Fruit fly (Drosophila melanogaster): Measurements from ENCODE around the gene Ugt302K1.

Gene Ugt302K1

DNA sequence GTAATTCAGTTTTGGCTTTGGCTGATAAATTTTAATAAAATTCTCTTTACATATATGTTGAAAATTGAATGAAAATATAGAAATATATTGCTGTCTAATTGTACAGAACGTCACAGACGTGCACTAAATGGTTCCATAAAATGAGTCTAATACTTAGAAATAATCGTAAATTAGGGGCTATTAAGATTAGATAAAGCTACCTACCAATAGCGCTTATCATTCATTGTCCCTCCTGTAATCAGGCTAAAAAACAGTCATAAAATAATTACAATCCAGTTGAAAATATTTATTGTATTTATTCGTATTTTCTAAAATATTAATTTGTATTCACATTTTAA is 19.5 kb upstream of the Ugt302K1 start:
- TF ChIP-seq psq (optimal IDR thresholded peaks at IDR 0.05) (no peak), h (optimal IDR thresholded peaks at IDR 0.05) (no peak), Sin3A (optimal IDR thresholded peaks at IDR 0.05) (no peak), Myc (optimal IDR thresholded peaks at IDR 0.05) (no peak), insv (optimal IDR thresholded peaks at IDR 0.05) (no peak), ttk (optimal IDR thresholded peaks at IDR 0.05) (no peak)

- TF ChIP-seq Sin3A (optimal IDR thresholded peaks at IDR 0.05) (no peak), insv (optimal IDR thresholded peaks at IDR 0.05) (no peak), h (optimal IDR thresholded peaks at IDR 0.05) (no peak), ttk (optimal IDR thresholded peaks at IDR 0.05) (no peak), psq (optimal IDR thresholded peaks at IDR 0.05) (no peak), Myc (optimal IDR thresholded peaks at IDR 0.05) (no peak)
Measured at dm6 chr3R:11172460-11173168, 19.0 kb upstream of the Ugt302K1 start, which contains the start of gene Ugt35A1. TSS of gene Ugt35A1 (minus strand) at chr3R:11172664.

DNA sequence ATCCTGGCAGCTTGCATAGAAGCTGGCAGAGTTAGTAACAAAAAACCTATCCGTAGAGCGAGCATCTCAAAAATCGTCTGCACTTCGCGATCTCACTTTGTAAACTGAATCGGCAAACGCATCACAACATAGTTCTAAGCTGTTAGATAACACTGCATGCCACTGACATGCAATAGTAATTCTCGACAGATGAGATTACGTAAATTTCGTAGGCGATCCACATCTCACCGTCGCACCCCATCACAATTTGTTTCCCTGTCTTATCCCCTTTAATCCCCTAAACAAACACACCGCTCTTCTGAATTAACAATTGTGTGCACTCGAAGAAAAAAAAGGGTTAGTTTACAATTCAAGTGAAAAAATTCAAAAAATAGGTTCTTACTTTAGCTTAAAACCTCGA is 16.5 kb upstream of the Ugt302K1 start, which contains the start of gene Ugt35B1:
Gene Ugt35B1 (minus strand): TSS at position 101 of the 400 bp plus-strand sequence.
- TF ChIP-seq insv (optimal IDR thresholded peaks at IDR 0.05): no peak
- no peak for TF ChIP-seq ttk (optimal IDR thresholded peaks at IDR 0.05)
- no peak for TF ChIP-seq Sin3A (optimal IDR thresholded peaks at IDR 0.05)
- TF ChIP-seq psq (optimal IDR thresholded peaks at IDR 0.05): no peak
- no peak for TF ChIP-seq Myc (optimal IDR thresholded peaks at IDR 0.05)
- no peak for TF ChIP-seq h (optimal IDR thresholded peaks at IDR 0.05)

DNA sequence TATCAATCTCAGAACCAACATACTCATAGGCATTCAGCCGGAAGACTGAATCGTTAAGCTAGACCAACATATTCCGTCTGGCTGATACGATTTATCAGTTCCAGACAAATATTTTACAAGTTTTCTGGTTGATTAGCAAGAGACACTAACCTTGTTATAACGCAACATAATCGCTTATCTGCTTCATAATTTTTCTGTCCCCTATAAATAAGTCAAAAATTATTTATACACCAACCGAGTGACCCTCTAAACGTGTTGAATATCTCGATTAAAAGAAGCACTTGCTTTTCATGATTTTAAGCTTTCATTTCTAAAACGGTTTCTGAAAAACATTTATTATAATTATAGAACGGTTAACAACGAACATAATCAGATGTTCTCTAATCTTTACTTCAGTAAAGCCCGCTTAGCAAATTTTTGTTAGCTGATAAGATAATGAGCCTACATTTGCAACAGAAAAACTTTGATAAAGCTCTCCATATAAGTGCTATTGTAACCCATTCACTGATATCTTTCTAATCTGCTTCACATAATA is 14.3 kb upstream of the Ugt302K1 start, which contains the start of gene Ugt35E2:
Gene Ugt35E2 (minus strand): TSS at position 51 of the 535 bp plus-strand sequence.
- TF ChIP-seq ttk (optimal IDR thresholded peaks at IDR 0.05): no peak
- no peak for TF ChIP-seq h (optimal IDR thresholded peaks at IDR 0.05)

DNA sequence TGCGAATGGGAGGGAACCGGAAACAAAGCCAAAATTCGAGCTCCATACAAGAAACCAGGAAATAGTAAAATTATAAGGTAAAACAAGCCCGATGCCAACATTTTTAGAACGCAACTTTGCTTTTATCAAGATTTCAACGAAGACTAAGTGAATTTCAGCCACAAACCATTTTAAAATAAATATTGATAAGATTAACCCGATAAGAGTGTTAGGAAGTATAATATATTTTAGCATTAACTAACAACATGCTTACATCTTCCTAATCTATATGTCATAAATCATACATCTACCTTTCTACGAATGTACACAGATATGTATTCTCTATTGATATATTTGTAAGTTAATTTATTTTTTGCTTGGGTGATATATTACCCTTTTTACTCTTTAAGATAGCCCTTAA is 12.3 kb upstream of the Ugt302K1 start, which contains the start of gene Ugt35E1:
Gene Ugt35E1 (minus strand): TSS at position 101 of the 400 bp plus-strand sequence.
- TF ChIP-seq psq (optimal IDR thresholded peaks at IDR 0.05) (no peak), ttk (optimal IDR thresholded peaks at IDR 0.05) (no peak), Myc (optimal IDR thresholded peaks at IDR 0.05) (no peak), insv (optimal IDR thresholded peaks at IDR 0.05) (no peak), Sin3A (optimal IDR thresholded peaks at IDR 0.05) (no peak), h (optimal IDR thresholded peaks at IDR 0.05) (no peak)

DNA sequence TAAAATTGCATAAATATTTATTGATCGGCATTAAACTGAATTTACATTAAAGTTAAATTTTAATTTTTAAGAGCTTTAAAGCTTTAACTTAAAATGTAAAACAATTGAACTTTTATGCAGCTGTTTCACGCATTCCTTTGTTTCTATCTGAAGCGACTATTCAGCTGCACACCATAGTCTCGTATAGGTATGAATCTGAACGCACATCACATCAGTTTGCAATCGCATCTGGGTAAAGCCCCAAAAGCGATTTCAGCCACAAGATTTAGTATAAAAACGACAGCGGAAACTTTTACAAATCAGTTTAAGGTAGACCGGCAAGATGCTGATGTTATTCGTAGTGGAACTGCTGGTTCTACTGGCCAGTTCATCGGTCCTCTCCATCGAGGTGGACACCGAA is 7.3 kb upstream of the Ugt302K1 start, which contains the start of gene CG4757:
Gene CG4757 (plus strand): TSS at position 301 of the 400 bp plus-strand sequence.
- no peak for TF ChIP-seq psq (optimal IDR thresholded peaks at IDR 0.05)
- TF ChIP-seq insv (optimal IDR thresholded peaks at IDR 0.05): no peak
- TF ChIP-seq h (optimal IDR thresholded peaks at IDR 0.05): no peak
- TF ChIP-seq Myc (optimal IDR thresholded peaks at IDR 0.05): no peak
- no peak for TF ChIP-seq Sin3A (optimal IDR thresholded peaks at IDR 0.05)
- no peak for TF ChIP-seq ttk (optimal IDR thresholded peaks at IDR 0.05)

DNA sequence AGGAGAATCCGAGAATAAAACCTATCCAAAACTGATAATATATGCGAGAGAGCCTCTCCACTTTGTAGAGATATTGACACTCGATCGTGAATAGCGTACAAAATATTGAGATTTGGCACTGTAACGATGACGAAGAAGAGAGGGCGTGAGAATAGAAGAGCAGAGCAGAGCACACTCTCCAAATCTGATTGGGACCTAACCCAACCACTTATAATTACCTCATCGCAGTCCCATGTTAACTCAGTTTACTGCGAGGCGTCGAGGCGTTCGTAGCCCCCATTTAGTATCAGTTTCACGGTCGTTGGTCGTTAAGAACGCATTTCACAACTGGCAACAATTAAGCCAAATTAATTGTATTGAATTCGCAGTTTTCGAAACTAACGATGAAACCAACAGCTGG is 3.2 kb upstream of the Ugt302K1 start, which contains the start of gene Ugt302C1:
Gene Ugt302C1 (plus strand): TSS at position 241 of the 400 bp plus-strand sequence.
- TF ChIP-seq psq (optimal IDR thresholded peaks at IDR 0.05) (no peak), Myc (optimal IDR thresholded peaks at IDR 0.05) (no peak), h (optimal IDR thresholded peaks at IDR 0.05) (no peak), ttk (optimal IDR thresholded peaks at IDR 0.05) (no peak), insv (optimal IDR thresholded peaks at IDR 0.05) (no peak), Sin3A (optimal IDR thresholded peaks at IDR 0.05) (no peak)

DNA sequence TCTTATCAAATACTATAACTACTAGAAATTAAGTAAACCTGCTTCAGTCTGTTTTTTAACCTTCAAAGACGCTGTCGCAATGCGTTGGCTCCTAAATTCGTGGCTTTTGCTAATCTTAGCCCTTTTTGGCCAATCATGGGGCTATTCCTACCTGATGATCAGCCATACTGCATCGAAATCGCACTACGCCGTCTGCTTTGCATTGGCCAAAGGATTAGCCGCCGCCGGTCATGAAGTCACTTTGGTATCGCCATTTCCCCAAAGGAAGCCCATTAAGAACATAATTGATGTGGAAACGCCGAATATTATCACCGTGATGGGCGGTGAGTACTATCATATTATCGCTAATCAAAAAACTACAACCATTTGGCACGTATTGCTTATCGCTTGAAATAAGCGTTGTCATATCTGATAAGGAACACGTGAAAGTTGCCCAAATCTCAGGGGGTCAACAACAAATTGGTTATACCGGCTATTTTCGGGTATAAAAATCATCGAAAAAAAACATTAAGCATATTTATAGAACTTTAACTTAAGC is 996 bp upstream of the Ugt302K1 start, which contains the start of gene Ugt302E1:
Gene Ugt302E1 (plus strand): TSS at position 51 of the 538 bp plus-strand sequence.
- TF ChIP-seq Myc (optimal IDR thresholded peaks at IDR 0.05) (no peak), Sin3A (optimal IDR thresholded peaks at IDR 0.05) (no peak)

DNA sequence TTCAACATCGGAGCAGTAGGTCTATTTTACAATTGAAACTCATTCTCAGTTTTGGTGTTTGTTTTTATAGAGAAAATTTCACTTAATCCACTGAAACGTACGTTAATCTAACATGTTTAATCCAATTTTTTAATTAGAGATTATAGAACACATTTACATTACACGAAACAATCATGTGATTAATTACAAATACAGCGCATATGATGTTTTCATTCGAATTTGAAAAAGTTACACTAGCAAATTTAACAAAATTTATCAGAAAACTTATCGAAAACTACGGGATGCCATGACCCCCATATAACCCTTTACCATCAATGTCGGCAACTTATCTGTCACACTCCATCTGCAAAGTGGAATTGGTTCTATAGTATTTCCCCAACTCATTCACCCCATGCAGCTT is 8.5 kb downstream of the Ugt302K1 start, which contains the start of gene CheA86a:
Gene CheA86a (minus strand): TSS at position 101 of the 400 bp plus-strand sequence.
- no peak for TF ChIP-seq Myc (optimal IDR thresholded peaks at IDR 0.05)
- TF ChIP-seq h (optimal IDR thresholded peaks at IDR 0.05): no peak
- TF ChIP-seq insv (optimal IDR thresholded peaks at IDR 0.05): no peak
- TF ChIP-seq Sin3A (optimal IDR thresholded peaks at IDR 0.05): no peak
- no peak for TF ChIP-seq ttk (optimal IDR thresholded peaks at IDR 0.05)

- TF ChIP-seq insv (optimal IDR thresholded peaks at IDR 0.05) (no peak), Myc (optimal IDR thresholded peaks at IDR 0.05) (no peak), psq (optimal IDR thresholded peaks at IDR 0.05) (no peak), h (optimal IDR thresholded peaks at IDR 0.05) (no peak), ttk (optimal IDR thresholded peaks at IDR 0.05) (no peak), Sin3A (optimal IDR thresholded peaks at IDR 0.05) (no peak)
Measured at dm6 chr3R:11136877-11137276, 16.8 kb downstream of the Ugt302K1 start, which contains the start of gene mAcon2. TSS of gene mAcon2 (plus strand) at chr3R:11137177.

DNA sequence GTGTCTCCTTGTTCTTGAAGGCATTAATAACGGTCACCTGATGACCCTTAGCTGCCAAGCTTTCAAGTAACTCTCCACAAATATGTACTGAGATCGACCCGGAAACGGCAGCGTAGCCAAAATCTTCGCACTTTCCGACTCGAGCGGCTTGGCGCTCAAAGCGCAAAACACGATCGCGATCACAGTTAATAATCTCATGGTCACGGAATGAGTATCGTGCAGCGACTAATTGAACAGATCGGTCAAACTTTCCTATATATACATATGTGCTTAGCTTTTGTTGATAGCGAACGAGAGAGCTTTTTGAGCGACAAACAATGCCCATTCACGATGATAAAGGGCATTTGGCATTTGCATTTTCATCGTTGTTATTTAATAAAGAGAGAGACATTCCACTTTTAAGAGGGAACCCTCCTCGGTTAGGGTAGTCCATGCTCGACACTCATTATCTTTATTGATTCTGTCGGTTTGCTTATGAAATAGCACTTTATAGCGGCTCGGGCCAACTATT is 25.5 kb downstream of the Ugt302K1 start, which contains the start of gene Ugt35C1:
Gene Ugt35C1 (minus strand): TSS at position 213 of the 511 bp plus-strand sequence.
- no peak for TF ChIP-seq insv (optimal IDR thresholded peaks at IDR 0.05)
- no peak for TF ChIP-seq ttk (optimal IDR thresholded peaks at IDR 0.05)
- TF ChIP-seq h (optimal IDR thresholded peaks at IDR 0.05): no peak

DNA sequence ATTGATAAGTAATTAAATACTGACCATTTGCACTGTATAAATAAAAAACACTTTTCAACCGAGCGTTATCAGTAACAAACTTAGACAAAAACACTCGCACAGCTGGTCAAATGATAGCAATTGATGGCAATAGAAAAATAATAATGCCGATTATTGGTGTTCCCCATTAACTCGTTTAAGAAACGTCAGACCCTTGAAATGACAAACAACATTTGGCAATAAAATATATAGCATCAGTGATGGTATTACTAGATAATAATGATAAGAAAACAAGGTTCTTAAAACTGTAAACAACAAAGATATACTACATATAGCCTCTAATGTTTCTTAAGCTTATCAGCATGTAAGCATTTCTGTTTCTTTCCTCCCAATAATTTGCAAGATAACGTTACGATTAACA is 27.3 kb downstream of the Ugt302K1 start:
- TF ChIP-seq h (optimal IDR thresholded peaks at IDR 0.05): no peak
- no peak for TF ChIP-seq Sin3A (optimal IDR thresholded peaks at IDR 0.05)
- no peak for TF ChIP-seq Myc (optimal IDR thresholded peaks at IDR 0.05)
- no peak for TF ChIP-seq ttk (optimal IDR thresholded peaks at IDR 0.05)
- TF ChIP-seq psq (optimal IDR thresholded peaks at IDR 0.05): no peak
